Fruit fly (Drosophila melanogaster) whole organism, embryonic: ENCODE measurements around the gene papi.

Source experiments
- Abd-B ChIP-seq: fragments of 200-800 bp; sonication (Bioruptor generic); optimal IDR thresholded peaks from 2 replicates; lab custom pipeline; 2018; ENCODE audit warnings: missing biosample characterization, mild to moderate bottlenecking, missing genetic modification characterization, moderate library complexity
- B-H2 ChIP-seq: fragments of 200-800 bp; sonication (Bioruptor generic); optimal IDR thresholded peaks from 2 replicates; lab custom pipeline; 2018; ENCODE audit warnings: missing biosample characterization, mild to moderate bottlenecking, missing genetic modification characterization
- C15 ChIP-seq: fragments of 200-800 bp; sonication (Bioruptor generic); IDR thresholded peaks from 3 replicates; pipeline ENCODE4 v1.3.6; 2022; ENCODE audit warnings: missing biosample characterization, missing genetic modification characterization
- CG10267 ChIP-seq: fragments of 200-800 bp; sonication (Bioruptor generic); optimal IDR thresholded peaks from 2 replicates; lab custom pipeline; 2018; ENCODE audit warnings: missing biosample characterization, mild to moderate bottlenecking, missing genetic modification characterization, moderate library complexity
- CG11456 ChIP-seq: fragments of 200-800 bp; sonication (Bioruptor generic); IDR thresholded peaks from 3 replicates; pipeline ENCODE4 v1.3.6; 2022; ENCODE audit warnings: missing biosample characterization, missing genetic modification characterization
- CG12769 ChIP-seq: fragments of 200-800 bp; sonication (Bioruptor generic); optimal IDR thresholded peaks from 2 replicates; lab custom pipeline; 2019; ENCODE audit warnings: missing biosample characterization, mild to moderate bottlenecking, missing genetic modification characterization, moderate library complexity
- CG17359 ChIP-seq: fragments of 200-800 bp; sonication (Bioruptor generic); optimal IDR thresholded peaks from 3 replicates; lab custom pipeline; 2018; ENCODE audit warnings: missing biosample characterization, mild to moderate bottlenecking, missing genetic modification characterization, moderate library complexity
- CG17385 ChIP-seq: fragments of 200-800 bp; sonication (Bioruptor generic); optimal IDR thresholded peaks from 3 replicates; lab custom pipeline; 2018; ENCODE audit warnings: missing biosample characterization, mild to moderate bottlenecking, missing genetic modification characterization
- CG17829 ChIP-seq: fragments of 200-800 bp; optimal IDR thresholded peaks from 2 replicates; lab custom pipeline; 2019; ENCODE audit warnings: missing biosample characterization, mild to moderate bottlenecking, missing genetic modification characterization, moderate library complexity
- CG18476 ChIP-seq: fragments of 200-800 bp; sonication (Bioruptor generic); optimal IDR thresholded peaks from 2 replicates; lab custom pipeline; 2016; ENCODE audit warnings: missing biosample characterization, mild to moderate bottlenecking, missing genetic modification characterization
- CG32532 ChIP-seq: fragments of 200-800 bp; sonication (Bioruptor generic); IDR thresholded peaks from 2 replicates; pipeline ENCODE4 v1.3.6; 2022; ENCODE audit warnings: missing biosample characterization, missing genetic modification characterization
- CG33557 ChIP-seq: fragments of 200-800 bp; sonication (Bioruptor generic); optimal IDR thresholded peaks from 2 replicates; lab custom pipeline; 2019; ENCODE audit warnings: missing biosample characterization, mild to moderate bottlenecking, missing genetic modification characterization, moderate library complexity
- CG34376 ChIP-seq: fragments of 200-800 bp; sonication (Bioruptor generic); optimal IDR thresholded peaks from 2 replicates; lab custom pipeline; 2018; ENCODE audit warnings: missing biosample characterization, mild to moderate bottlenecking, missing genetic modification characterization
- CG4360 ChIP-seq: fragments of 200-800 bp; sonication (Bioruptor generic); IDR thresholded peaks from 2 replicates; pipeline ENCODE4 v1.3.6; 2022; ENCODE audit warnings: missing biosample characterization, missing genetic modification characterization
- CG4617 ChIP-seq: fragments of 200-800 bp; sonication (Bioruptor generic); optimal IDR thresholded peaks from 3 replicates; lab custom pipeline; 2016; ENCODE audit warnings: missing biosample characterization, missing genetic modification characterization, borderline replicate concordance
- CG6254 ChIP-seq: fragments of 200-800 bp; sonication (Bioruptor generic); optimal IDR thresholded peaks from 3 replicates; lab custom pipeline; 2017; ENCODE audit warnings: mild to moderate bottlenecking, missing biosample characterization, missing genetic modification reagents, missing genetic modification characterization
- CG6765 ChIP-seq: fragments of 200-800 bp; sonication (Bioruptor generic); optimal IDR thresholded peaks from 3 replicates; lab custom pipeline; 2017; ENCODE audit warnings: missing biosample characterization, mild to moderate bottlenecking, missing genetic modification characterization
- CG6854 ChIP-seq: fragments of 200-800 bp; sonication (Bioruptor generic); optimal IDR thresholded peaks from 3 replicates; lab custom pipeline; 2017; ENCODE audit warnings: missing biosample characterization, mild to moderate bottlenecking, missing genetic modification characterization
- CG7839 ChIP-seq: fragments of 200-800 bp; sonication (Bioruptor generic); optimal IDR thresholded peaks from 3 replicates; lab custom pipeline; 2018; ENCODE audit warnings: missing biosample characterization, mild to moderate bottlenecking, missing genetic modification characterization, moderate library complexity
- CG7987 ChIP-seq: fragments of 200-800 bp; sonication (Bioruptor generic); optimal IDR thresholded peaks from 2 replicates; lab custom pipeline; 2018; ENCODE audit warnings: missing biosample characterization, mild to moderate bottlenecking, missing genetic modification characterization, moderate library complexity
- Camta ChIP-seq: fragments of 200-800 bp; sonication (Bioruptor generic); optimal IDR thresholded peaks from 2 replicates; lab custom pipeline; 2016; ENCODE audit warnings: missing biosample characterization, missing genetic modification characterization
- Dad ChIP-seq: fragments of 200-800 bp; sonication (Bioruptor generic); optimal IDR thresholded peaks from 3 replicates; lab custom pipeline; 2016; ENCODE audit warnings: missing biosample characterization, missing genetic modification characterization
- Drgx ChIP-seq: fragments of 200-800 bp; sonication (Bioruptor generic); IDR thresholded peaks from 2 replicates; pipeline ENCODE4 v1.3.6; 2022; ENCODE audit warnings: missing biosample characterization, missing genetic modification characterization
- H2.0 ChIP-seq: fragments of 200-800 bp; sonication (Bioruptor generic); IDR thresholded peaks from 2 replicates; pipeline ENCODE4 v1.3.6; 2022; ENCODE audit warnings: missing biosample characterization, missing genetic modification characterization
- HLH4C ChIP-seq: fragments of 200-800 bp; sonication (Bioruptor generic); IDR thresholded peaks from 3 replicates; pipeline ENCODE4 v1.3.6; 2022; ENCODE audit warnings: missing biosample characterization, missing genetic modification characterization; ENCODE audit not compliant: partially characterized antibody
- Hmr ChIP-seq: fragments of 200-800 bp; sonication (Bioruptor generic); optimal IDR thresholded peaks from 3 replicates; lab custom pipeline; 2017; ENCODE audit warnings: mild to moderate bottlenecking, missing biosample characterization, missing genetic modification reagents, missing genetic modification characterization
- Hsf ChIP-seq: fragments of 200-800 bp; sonication (Bioruptor generic); optimal IDR thresholded peaks from 3 replicates; lab custom pipeline; 2016; ENCODE audit warnings: missing biosample characterization, missing genetic modification characterization
- Myb ChIP-seq: fragments of 200-800 bp; sonication (Bioruptor generic); optimal IDR thresholded peaks from 2 replicates; lab custom pipeline; 2016; ENCODE audit warnings: missing biosample characterization, missing genetic modification characterization
- NC2α ChIP-seq: fragments of 200-800 bp; sonication (Bioruptor generic); optimal IDR thresholded peaks from 2 replicates; lab custom pipeline; 2016; ENCODE audit warnings: missing biosample characterization, missing genetic modification characterization
- Oaz ChIP-seq: fragments of 200-800 bp; sonication (Bioruptor generic); IDR thresholded peaks from 2 replicates; pipeline ENCODE4 v1.3.6; 2022; ENCODE audit warnings: missing biosample characterization, missing genetic modification characterization
- Pdp1 ChIP-seq, 2 experiments: fragments of 200-800 bp; sonication (Bioruptor generic); optimal IDR thresholded peaks; 3 replicates each; lab custom pipeline; 2016; ENCODE audit warnings: missing biosample characterization in 2 of 2, missing genetic modification characterization in 2 of 2, mild to moderate bottlenecking in 1 of 2, moderate library complexity in 1 of 2
- Spps ChIP-seq: fragments of 200-800 bp; sonication (Bioruptor generic); optimal IDR thresholded peaks from 2 replicates; lab custom pipeline; 2018; ENCODE audit warnings: missing biosample characterization, mild to moderate bottlenecking, missing genetic modification characterization
- Sry-δ ChIP-seq: fragments of 200-800 bp; sonication (Bioruptor generic); optimal IDR thresholded peaks from 2 replicates; lab custom pipeline; 2016; ENCODE audit warnings: missing biosample characterization, missing genetic modification characterization
- ac ChIP-seq: fragments of 200-800 bp; sonication (Bioruptor generic); optimal IDR thresholded peaks from 3 replicates; lab custom pipeline; 2017; ENCODE audit warnings: missing biosample characterization, mild to moderate bottlenecking, missing genetic modification characterization
- bcd ChIP-seq: fragments of 200-800 bp; sonication (Bioruptor generic); optimal IDR thresholded peaks from 2 replicates; lab custom pipeline; 2017; ENCODE audit warnings: missing biosample characterization, mild to moderate bottlenecking, missing genetic modification characterization
- cg ChIP-seq: fragments of 200-800 bp; sonication (Bioruptor generic); optimal IDR thresholded peaks from 3 replicates; lab custom pipeline; 2019; ENCODE audit warnings: missing biosample characterization, mild to moderate bottlenecking, missing genetic modification characterization, moderate library complexity
- chinmo ChIP-seq: fragments of 200-800 bp; sonication (Bioruptor generic); IDR thresholded peaks from 4 replicates; pipeline ENCODE4 v1.3.6; 2022; ENCODE audit warnings: missing biosample characterization, missing genetic modification characterization; ENCODE audit not compliant: partially characterized antibody
- crol ChIP-seq: fragments of 200-800 bp; sonication (Bioruptor generic); IDR thresholded peaks from 2 replicates; pipeline ENCODE4 v1.3.6; 2022; ENCODE audit warnings: missing biosample characterization, missing genetic modification characterization
- crp ChIP-seq, 2 experiments: fragments of 200-800 bp; sonication (Bioruptor generic); optimal IDR thresholded peaks; 2 replicates in 1 of 2; 3 replicates in 1 of 2; lab custom pipeline; 2017; ENCODE audit warnings: missing biosample characterization in 2 of 2, missing genetic modification characterization in 2 of 2, mild to moderate bottlenecking in 1 of 2, moderate library complexity in 1 of 2
- dm ChIP-seq: fragments of 200-800 bp; sonication (Bioruptor generic); optimal IDR thresholded peaks from 3 replicates; lab custom pipeline; 2016; ENCODE audit warnings: missing biosample characterization, missing genetic modification characterization
- gro ChIP-seq: fragments of 200-800 bp; sonication (Bioruptor generic); optimal IDR thresholded peaks from 2 replicates; lab custom pipeline; 2016; ENCODE audit warnings: missing biosample characterization, missing genetic modification characterization
- lilli ChIP-seq: fragments of 200-800 bp; sonication (Bioruptor generic); optimal IDR thresholded peaks from 3 replicates; lab custom pipeline; 2016; ENCODE audit warnings: missing biosample characterization, missing genetic modification characterization
- odd ChIP-seq: fragments of 200-800 bp; sonication (Bioruptor generic); optimal IDR thresholded peaks from 2 replicates; lab custom pipeline; 2017; ENCODE audit warnings: missing biosample characterization, mild to moderate bottlenecking, missing genetic modification characterization
- otp ChIP-seq: fragments of 200-800 bp; sonication (Bioruptor generic); IDR thresholded peaks from 3 replicates; pipeline ENCODE4, ENCODE4 v1.3.6; 2022; ENCODE audit warnings: missing biosample characterization, missing genetic modification characterization
- repo ChIP-seq: fragments of 200-800 bp; sonication (Bioruptor generic); optimal IDR thresholded peaks from 2 replicates; lab custom pipeline; 2016; ENCODE audit warnings: missing biosample characterization, missing genetic modification characterization
- sc ChIP-seq, 3 experiments: fragments of >200 bp in 2 of 3; fragments of 200-800 bp in 1 of 3; sonication (Bioruptor generic) in 1 of 3; optimal IDR thresholded peaks; 2 replicates in 2 of 3; 3 replicates in 1 of 3; lab custom pipeline; 2017; ENCODE audit warnings: mild to moderate bottlenecking in 1 of 3, missing biosample characterization in 1 of 3, missing genetic modification characterization in 1 of 3, missing genetic modification reagents in 1 of 3
- scrt ChIP-seq: fragments of 200-800 bp; sonication (Bioruptor generic); optimal IDR thresholded peaks from 2 replicates; lab custom pipeline; 2018; ENCODE audit warnings: missing biosample characterization, mild to moderate bottlenecking, missing genetic modification characterization, moderate library complexity
- sens-2 ChIP-seq: fragments of 200-800 bp; sonication (Bioruptor generic); IDR thresholded peaks from 2 replicates; pipeline ENCODE4 v1.3.6; 2022; ENCODE audit warnings: missing biosample characterization, missing genetic modification characterization
- yki ChIP-seq: fragments of >200 bp; optimal IDR thresholded peaks from 3 replicates; lab custom pipeline; 2018

papi gene

DNA sequence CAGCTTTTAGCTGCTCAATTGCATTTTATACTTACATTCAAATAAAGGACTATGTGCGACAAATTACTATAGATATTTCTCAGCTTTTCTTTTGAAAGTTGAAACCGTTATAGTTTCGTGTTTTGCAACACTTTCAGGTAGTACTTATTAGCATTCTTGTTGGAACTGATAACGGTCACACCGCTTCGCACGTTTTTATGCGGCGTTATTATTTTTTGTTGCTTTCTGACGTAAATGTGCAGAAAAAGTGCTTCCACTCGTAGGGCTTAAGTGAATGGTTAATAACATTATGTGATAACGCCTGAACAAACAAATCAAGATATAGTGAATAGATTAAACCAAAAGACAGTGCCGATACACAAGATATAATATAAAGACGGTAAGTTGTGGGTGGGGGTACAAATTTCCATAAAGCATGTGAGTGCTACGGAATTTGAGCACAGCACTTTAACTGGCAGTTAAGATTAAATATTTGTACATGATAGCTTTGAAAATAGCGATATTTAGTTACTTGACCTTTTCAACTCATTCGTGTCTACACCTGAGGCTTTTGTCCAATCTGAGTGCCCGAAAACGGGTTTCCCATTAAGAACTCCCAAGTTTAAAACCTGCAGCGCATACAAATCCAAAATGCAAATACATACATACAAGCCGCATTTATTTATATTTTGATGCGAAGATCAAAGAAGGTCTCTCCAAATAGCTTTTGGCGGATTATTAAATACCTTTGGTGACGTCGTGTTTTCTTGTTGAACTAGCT is at the start of gene papi:
TSS of gene papi (plus strand) at position 176 of the 760 bp plus-strand sequence.
- TF ChIP-seq CG11456 (GFP tag; lab: Robert Waterston, UW), result no peak
- peak in 1 of 2 experiments; percentile 14 for TF ChIP-seq crp (GFP tag; optimal IDR thresholded peaks at IDR 0.05; lab: Kevin White, UChicago)
- TF ChIP-seq scrt (GFP tag; lab: Kevin White, UChicago), result peak; percentile 19
- TF ChIP-seq B-H2 (GFP tag; lab: Kevin White, UChicago), result peak; percentile 53
- TF ChIP-seq H2.0 (GFP tag; lab: Robert Waterston, UW), result no peak
- TF ChIP-seq C15 (GFP tag; lab: Robert Waterston, UW), result no peak
- no peak for TF ChIP-seq yki (lab: Kevin White, UChicago)
- no peak for TF ChIP-seq Hsf (GFP tag; lab: Kevin White, UChicago)
- TF ChIP-seq CG12769 (tag; lab: Kevin White, UChicago), result no peak
- TF ChIP-seq Drgx (GFP tag; lab: Robert Waterston, UW), result no peak
- TF ChIP-seq CG17359 (tag; lab: Kevin White, UChicago), result no peak
- no peak for TF ChIP-seq sc (optimal IDR thresholded peaks at IDR 0.05; lab: Kevin White, UChicago)
- TF ChIP-seq sc (GFP tag; optimal IDR thresholded peaks at IDR 0.05; lab: Kevin White, UChicago), result no peak
- TF ChIP-seq Hmr (GFP tag; lab: Kevin White, UChicago), result no peak
- peak in 1 of 2 experiments; percentile 91 for TF ChIP-seq Pdp1 (GFP tag; optimal IDR thresholded peaks at IDR 0.05; lab: Kevin White, UChicago)
- 0 out of 4 replicates have a peak, but pooled peaks have one; percentile 58 for TF ChIP-seq chinmo (GFP tag; lab: Robert Waterston, UW)
- 0 out of 3 replicates have a peak, but pooled peaks have one; percentile 13 for TF ChIP-seq HLH4C (GFP tag; lab: Robert Waterston, UW)
- TF ChIP-seq sens-2 (GFP tag; lab: Robert Waterston, UW), result no peak
- no peak for TF ChIP-seq Dad
- TF ChIP-seq ac (GFP tag; lab: Kevin White, UChicago), result no peak
- TF ChIP-seq repo, result no peak
- TF ChIP-seq CG33557 (GFP tag; lab: Kevin White, UChicago), result no peak
- TF ChIP-seq cg (GFP tag; lab: Kevin White, UChicago), result peak; percentile 13
- no peak for TF ChIP-seq lilli (GFP tag; lab: Kevin White, UChicago)
- TF ChIP-seq CG6854, result peak; percentile 16
- 0 out of 2 replicates have a peak, but pooled peaks have one; percentile 38 for TF ChIP-seq CG4360 (GFP tag; lab: Robert Waterston, UW)
- no peak for TF ChIP-seq Abd-B
- TF ChIP-seq odd (GFP tag; lab: Kevin White, UChicago), result no peak
- no peak for TF ChIP-seq NC2α (GFP tag; lab: Kevin White, UChicago)
- peak; percentile 26 for TF ChIP-seq Sry-δ (GFP tag; lab: Kevin White, UChicago)
- TF ChIP-seq CG34376, result peak; percentile 44
- TF ChIP-seq CG6765 (GFP tag; lab: Kevin White, UChicago), result no peak
- no peak for TF ChIP-seq Spps
- peak; percentile 67 for TF ChIP-seq dm (GFP tag; lab: Kevin White, UChicago)
- peak; percentile 38 for TF ChIP-seq CG7987 (GFP tag; lab: Kevin White, UChicago)
- TF ChIP-seq CG4617 (GFP tag; lab: Kevin White, UChicago), result peak; percentile 47
- TF ChIP-seq Myb (GFP tag; lab: Kevin White, UChicago), result peak; percentile 98
- peak; percentile 13 for TF ChIP-seq CG17829
- peak; percentile 27 for TF ChIP-seq CG17385 (GFP tag; lab: Kevin White, UChicago)
- no peak for TF ChIP-seq CG32532 (GFP tag; lab: Robert Waterston, UW)
- TF ChIP-seq CG10267, result peak; percentile 91
- TF ChIP-seq CG6254 (GFP tag; lab: Kevin White, UChicago), result no peak
- no peak for TF ChIP-seq Oaz (GFP tag; lab: Robert Waterston, UW)
- TF ChIP-seq otp (GFP tag; lab: Robert Waterston, UW), result no peak
- peak; percentile 31 for TF ChIP-seq gro (GFP tag; lab: Kevin White, UChicago)
- no peak for TF ChIP-seq crol
- TF ChIP-seq CG18476 (GFP tag; lab: Kevin White, UChicago), result no peak
- TF ChIP-seq bcd (GFP tag; lab: Kevin White, UChicago), result no peak
- no peak for TF ChIP-seq CG7839 (tag; lab: Kevin White, UChicago)
- no peak for TF ChIP-seq Camta
